Worm (Caenorhabditis elegans): ENCODE measurements around the gene Y54G2A.16.

Gene Y54G2A.16

DNA sequence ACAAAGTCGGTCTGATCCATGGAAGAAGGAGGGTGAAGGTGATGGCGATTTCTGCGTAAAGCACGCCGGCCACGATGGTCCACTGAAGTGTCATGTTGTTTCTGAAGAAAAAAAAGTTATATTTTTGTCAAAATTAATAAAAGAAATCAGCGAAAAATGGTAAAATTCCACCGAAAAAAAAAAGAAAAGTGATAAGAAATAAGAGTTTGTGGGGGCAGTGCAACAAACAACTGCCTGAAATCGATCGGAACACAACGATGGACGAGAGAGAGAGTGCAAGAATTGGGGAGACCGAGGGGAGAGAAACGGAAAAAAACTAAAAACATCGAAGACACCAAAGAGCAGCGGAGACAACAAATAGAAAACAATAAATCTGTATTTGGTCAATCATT lies 27.7 kb upstream of the Y54G2A.16 start, which contains the start of gene Y54G2A.18:
Y54G2A.18 (minus strand) TSS at position 101 of the 392 bp plus-strand sequence.
- TF ChIP-seq nhr-23 (tag; optimal IDR thresholded peaks at IDR 0.05), result no peak
- no peak for TF ChIP-seq fkh-2 (tag; optimal IDR thresholded peaks at IDR 0.05)
- no peak for TF ChIP-seq ztf-4 (tag; optimal IDR thresholded peaks at IDR 0.05)
- TF ChIP-seq ceh-28 (tag; optimal IDR thresholded peaks at IDR 0.05), result peak; percentile 28
- TF ChIP-seq eor-1 (tag; optimal IDR thresholded peaks at IDR 0.05), result no peak
- no peak for TF ChIP-seq fos-1 (tag; optimal IDR thresholded peaks at IDR 0.05)
- peak; percentile 35 for TF ChIP-seq elt-2 (tag; optimal IDR thresholded peaks at IDR 0.05)
- TF ChIP-seq lsy-12 (tag; optimal IDR thresholded peaks at IDR 0.05), result no peak
- no peak for TF ChIP-seq skn-1 (tag; optimal IDR thresholded peaks at IDR 0.05)
- peak; percentile 35 for TF ChIP-seq pha-4 (tag; optimal IDR thresholded peaks at IDR 0.05)
- no peak for TF ChIP-seq elt-1 (tag; optimal IDR thresholded peaks at IDR 0.05)
- no peak for TF ChIP-seq ceh-16 (tag; optimal IDR thresholded peaks at IDR 0.05)
- TF ChIP-seq lin-39 (tag; optimal IDR thresholded peaks at IDR 0.05), result no peak

ce11 chrIV:2891535-2892233 lies 27.0 kb upstream of the Y54G2A.16 start:
- no peak for TF ChIP-seq nhr-43 (tag; optimal IDR thresholded peaks at IDR 0.05; ENCODE audit: poor library complexity, severe bottlenecking)

DNA sequence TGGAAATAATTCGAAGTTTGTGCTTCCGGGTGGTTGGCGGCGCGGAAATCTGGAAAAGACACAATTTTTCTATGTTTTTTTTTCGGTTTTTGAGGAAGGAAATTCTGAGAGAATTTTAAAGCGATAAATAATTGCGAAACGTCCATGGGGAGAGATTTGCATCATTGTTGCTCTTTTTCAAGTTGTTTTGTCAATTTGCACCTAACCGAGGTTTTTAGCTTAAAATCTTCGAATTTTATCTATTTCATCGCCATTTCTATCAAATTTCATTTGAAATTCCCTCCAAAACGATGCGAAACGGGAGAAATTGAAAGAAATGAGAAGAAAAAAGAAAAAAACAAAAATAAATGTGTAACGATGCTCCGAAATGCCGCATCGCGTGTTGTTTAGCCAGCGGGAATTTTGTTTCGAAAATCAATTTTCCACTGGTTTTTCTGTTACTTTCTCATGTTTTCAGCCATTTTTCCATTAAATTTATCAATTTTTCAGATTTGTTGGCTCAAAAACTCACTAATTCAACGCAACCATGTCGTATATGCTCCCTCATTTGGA lies 25.8 kb upstream of the Y54G2A.16 start, which contains the start of the genes nprt-1 and dib-1:
nprt-1 (minus strand) TSS at position 51 of the 552 bp plus-strand sequence.
dib-1 (plus strand) TSS at position 482 of the 552 bp plus-strand sequence.
- TF ChIP-seq snpc-4 (tag; optimal IDR thresholded peaks at IDR 0.05), result no peak
- peak; percentile 72 for TF ChIP-seq nhr-23 (tag; optimal IDR thresholded peaks at IDR 0.05)
- no peak for TF ChIP-seq unc-62 (GFP tag; optimal IDR thresholded peaks at IDR 0.05)
- TF ChIP-seq nfya-1 (tag; optimal IDR thresholded peaks at IDR 0.05; ENCODE audit: insufficient read depth), result peak; percentile 73
- peak; percentile 13 for TF ChIP-seq fkh-10 (GFP tag; optimal IDR thresholded peaks at IDR 0.05)
- peak; percentile 16 for TF ChIP-seq nhr-25 (tag; optimal IDR thresholded peaks at IDR 0.05)
- peak; percentile 67 for TF ChIP-seq pha-4 (tag; optimal IDR thresholded peaks at IDR 0.05)
- TF ChIP-seq lin-39 (tag; optimal IDR thresholded peaks at IDR 0.05), result peak; percentile 25
- peak; percentile 74 for TF ChIP-seq lin-15B (tag; optimal IDR thresholded peaks at IDR 0.05)
- peak; percentile 2 for TF ChIP-seq elt-2 (tag; optimal IDR thresholded peaks at IDR 0.05)
- TF ChIP-seq hmg-11 (tag; optimal IDR thresholded peaks at IDR 0.05), result peak; percentile 59
- peak; percentile 63 for TF ChIP-seq egl-5 (tag; optimal IDR thresholded peaks at IDR 0.05)
- no peak for TF ChIP-seq nhr-67 (tag; optimal IDR thresholded peaks at IDR 0.05)

DNA sequence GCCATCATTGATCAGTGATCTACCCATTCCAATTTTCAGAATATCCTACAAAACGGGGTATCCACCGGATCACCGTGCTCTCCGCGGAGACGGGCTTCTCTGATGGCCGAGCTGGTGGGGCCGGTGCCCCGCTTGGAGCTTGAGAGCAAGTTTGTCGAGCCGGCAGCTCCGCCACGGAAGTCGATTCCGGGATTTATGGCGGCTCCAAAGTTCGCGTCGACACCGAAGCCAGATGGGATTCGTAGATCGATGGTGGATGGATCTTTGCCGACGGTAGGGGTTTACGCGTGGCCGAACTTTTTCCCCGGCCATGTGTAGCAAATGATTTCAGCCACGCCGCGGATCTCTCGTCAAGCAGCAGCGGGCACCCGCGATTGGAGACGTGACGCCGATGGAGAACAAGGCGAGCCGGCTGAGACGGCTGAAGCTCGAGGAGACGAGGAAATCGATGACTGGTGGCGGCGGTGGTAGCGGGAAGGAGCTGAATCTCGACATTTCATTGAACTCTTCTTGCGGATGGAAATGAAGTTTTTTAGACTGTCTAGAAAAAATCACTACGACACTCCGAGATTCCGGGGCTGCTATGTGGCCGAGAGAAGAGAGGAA lies 24.0 kb upstream of the Y54G2A.16 start:
- TF ChIP-seq elt-3 (tag; optimal IDR thresholded peaks at IDR 0.05) (no peak), nhr-67 (tag; optimal IDR thresholded peaks at IDR 0.05) (no peak), nhr-25 (tag; optimal IDR thresholded peaks at IDR 0.05) (no peak), ceh-9 (tag; optimal IDR thresholded peaks at IDR 0.05) (no peak), lin-15B (tag; optimal IDR thresholded peaks at IDR 0.05) (no peak), hmg-11 (tag; optimal IDR thresholded peaks at IDR 0.05) (no peak), nhr-23 (tag; optimal IDR thresholded peaks at IDR 0.05) (no peak), mdl-1 (tag; optimal IDR thresholded peaks at IDR 0.05) (no peak), unc-62 (GFP tag; optimal IDR thresholded peaks at IDR 0.05) (no peak), sea-2 (GFP tag; optimal IDR thresholded peaks at IDR 0.05) (no peak)

ce11 chrIV:2887245-2887644 lies 22.6 kb upstream of the Y54G2A.16 start:
- TF ChIP-seq mml-1 (tag; optimal IDR thresholded peaks at IDR 0.05) (no peak), ceh-82 (tag; optimal IDR thresholded peaks at IDR 0.05) (no peak), nhr-28 (tag; optimal IDR thresholded peaks at IDR 0.05) (no peak), ztf-11 (tag; optimal IDR thresholded peaks at IDR 0.05) (no peak), ceh-28 (tag; optimal IDR thresholded peaks at IDR 0.05) (no peak), fkh-2 (tag; optimal IDR thresholded peaks at IDR 0.05) (no peak), snpc-4 (tag; optimal IDR thresholded peaks at IDR 0.05) (no peak), nhr-12 (tag; optimal IDR thresholded peaks at IDR 0.05) (no peak), aly-2 (tag; optimal IDR thresholded peaks at IDR 0.05) (no peak), lin-39 (tag; optimal IDR thresholded peaks at IDR 0.05) (no peak)

Measured in whole organism, L3 larva.